Fruit fly (Drosophila melanogaster) whole organism, embryonic: ENCODE results near the gene CG15044.
A peak's percentile ranks its signal among the peaks of the same experiment; 100 is the strongest.

Experiments
- CG10209 ChIP-seq: fragments of 200-800 bp; sonication (Bioruptor generic); optimal IDR thresholded peaks from 3 replicates; lab custom pipeline; 2017; ENCODE audit warnings: missing biosample characterization, mild to moderate bottlenecking, missing genetic modification characterization, missing genetic modification reagents
- CG10267 ChIP-seq: fragments of 200-800 bp; sonication (Bioruptor generic); optimal IDR thresholded peaks from 2 replicates; lab custom pipeline; 2018; ENCODE audit warnings: missing biosample characterization, mild to moderate bottlenecking, missing genetic modification characterization, moderate library complexity
- CG12299 ChIP-seq: fragments of 200-800 bp; sonication (Bioruptor generic); optimal IDR thresholded peaks from 2 replicates; lab custom pipeline; 2018; ENCODE audit warnings: missing biosample characterization, mild to moderate bottlenecking, missing genetic modification characterization
- CG14014 ChIP-seq: fragments of 200-800 bp; sonication (Bioruptor generic); IDR thresholded peaks from 2 replicates; pipeline ENCODE4 v1.3.6; 2022; ENCODE audit warnings: missing biosample characterization, missing genetic modification characterization
- CG14710 ChIP-seq: fragments of 200-800 bp; sonication (Bioruptor generic); optimal IDR thresholded peaks from 3 replicates; lab custom pipeline; 2019; ENCODE audit warnings: missing biosample characterization, mild to moderate bottlenecking, missing genetic modification characterization, moderate library complexity
- CG14965 ChIP-seq: fragments of 200-800 bp; sonication (Bioruptor generic); optimal IDR thresholded peaks from 2 replicates; lab custom pipeline; 2016; ENCODE audit warnings: missing biosample characterization, missing genetic modification characterization, borderline replicate concordance
- CG17802 ChIP-seq: fragments of 200-800 bp; sonication (Bioruptor generic); optimal IDR thresholded peaks from 2 replicates; lab custom pipeline; 2018; ENCODE audit warnings: missing biosample characterization, mild to moderate bottlenecking, missing genetic modification characterization, moderate library complexity
- CG3065 ChIP-seq: fragments of 200-800 bp; sonication (Bioruptor generic); optimal IDR thresholded peaks from 2 replicates; lab custom pipeline; 2016; ENCODE audit warnings: missing biosample characterization, missing genetic modification characterization
- CG31441 ChIP-seq: fragments of 200-800 bp; sonication (Bioruptor generic); IDR thresholded peaks from 2 replicates; pipeline ENCODE4 v1.3.6; 2022; ENCODE audit warnings: missing biosample characterization, missing genetic modification characterization
- CG3407 ChIP-seq: fragments of 200-800 bp; sonication (Bioruptor generic); optimal IDR thresholded peaks from 2 replicates; lab custom pipeline; 2018; ENCODE audit warnings: missing biosample characterization, mild to moderate bottlenecking, missing genetic modification characterization
- CG3995 ChIP-seq: fragments of 200-800 bp; sonication (Bioruptor generic); optimal IDR thresholded peaks from 3 replicates; lab custom pipeline; 2016; ENCODE audit warnings: missing biosample characterization, missing genetic modification characterization
- CG4854 ChIP-seq: fragments of 200-800 bp; sonication (Bioruptor generic); optimal IDR thresholded peaks from 2 replicates; lab custom pipeline; 2016; ENCODE audit warnings: missing biosample characterization, missing genetic modification characterization, inconsistent platforms
- CG5245 ChIP-seq: fragments of 200-800 bp; sonication (Bioruptor generic); optimal IDR thresholded peaks from 3 replicates; lab custom pipeline; 2016; ENCODE audit warnings: missing biosample characterization, missing genetic modification characterization
- CG7271 ChIP-seq: fragments of 200-800 bp; sonication (Bioruptor generic); optimal IDR thresholded peaks from 2 replicates; lab custom pipeline; 2018; ENCODE audit warnings: missing biosample characterization, mild to moderate bottlenecking, missing genetic modification characterization, moderate library complexity
- CG7786 ChIP-seq: fragments of 200-800 bp; sonication (Bioruptor generic); optimal IDR thresholded peaks from 2 replicates; lab custom pipeline; 2016; ENCODE audit warnings: missing biosample characterization, missing genetic modification characterization
- CG7928 ChIP-seq: fragments of 200-800 bp; sonication (Bioruptor generic); optimal IDR thresholded peaks from 2 replicates; lab custom pipeline; 2017; ENCODE audit warnings: missing biosample characterization, mild to moderate bottlenecking, missing genetic modification characterization
- CG8478 ChIP-seq: fragments of >200 bp; optimal IDR thresholded peaks from 2 replicates; lab custom pipeline; 2018
- HLH54F ChIP-seq: fragments of 200-800 bp; sonication (Bioruptor generic); optimal IDR thresholded peaks from 3 replicates; lab custom pipeline; 2016; ENCODE audit warnings: missing biosample characterization, missing genetic modification characterization
- Hr39 ChIP-seq: fragments of >200 bp; optimal IDR thresholded peaks from 2 replicates; lab custom pipeline; 2017
- Jarid2 ChIP-seq: fragments of 200-800 bp; sonication (Bioruptor generic); optimal IDR thresholded peaks from 3 replicates; lab custom pipeline; 2017; ENCODE audit warnings: mild to moderate bottlenecking, missing biosample characterization, missing genetic modification reagents, missing genetic modification characterization
- Lim3 ChIP-seq: fragments of 200-800 bp; sonication (Bioruptor generic); IDR thresholded peaks from 2 replicates; pipeline ENCODE4 v1.3.6; 2022; ENCODE audit warnings: missing biosample characterization, missing genetic modification characterization
- Med ChIP-seq: fragments of 200-800 bp; sonication (Bioruptor generic); peaks from one replicate; lab custom pipeline; 2016; ENCODE audit warnings: missing biosample characterization, missing genetic modification characterization, mild to moderate bottlenecking, inconsistent platforms, moderate library complexity
- Meics ChIP-seq: fragments of 200-800 bp; sonication (Bioruptor generic); optimal IDR thresholded peaks from 2 replicates; lab custom pipeline; 2017; ENCODE audit warnings: missing biosample characterization, mild to moderate bottlenecking, missing genetic modification characterization
- Mrtf ChIP-seq: fragments of 200-800 bp; sonication (Bioruptor generic); IDR thresholded peaks from 3 replicates; pipeline ENCODE4 v1.3.6; 2022; ENCODE audit warnings: missing biosample characterization, missing genetic modification characterization
- NC2β ChIP-seq: fragments of 200-800 bp; sonication (Bioruptor generic); optimal IDR thresholded peaks from 2 replicates; lab custom pipeline; 2016; ENCODE audit warnings: missing biosample characterization, missing genetic modification characterization
- Stat92E ChIP-seq, 3 experiments: fragments of >200 bp in 2 of 3; fragments of 200-800 bp in 1 of 3; sonication (Bioruptor generic) in 1 of 3; optimal IDR thresholded peaks; 2 replicates each; lab custom pipeline; 2017 to 2019; ENCODE audit warnings: missing biosample characterization in 3 of 3, missing genetic modification characterization in 3 of 3, mild to moderate bottlenecking in 1 of 3, moderate library complexity in 1 of 3
- Tbp ChIP-seq: fragments of >200 bp; optimal IDR thresholded peaks from 2 replicates; lab custom pipeline; 2018; ENCODE audit warnings: missing biosample characterization, missing genetic modification characterization
- cg ChIP-seq: fragments of 200-800 bp; sonication (Bioruptor generic); optimal IDR thresholded peaks from 3 replicates; lab custom pipeline; 2019; ENCODE audit warnings: missing biosample characterization, mild to moderate bottlenecking, missing genetic modification characterization, moderate library complexity
- dati ChIP-seq: fragments of 200-800 bp; sonication (Bioruptor generic); IDR thresholded peaks from 2 replicates; pipeline ENCODE4 v1.3.6; 2022; ENCODE audit warnings: missing biosample characterization, missing genetic modification characterization
- emc ChIP-seq: fragments of 200-800 bp; sonication (Bioruptor generic); optimal IDR thresholded peaks from 2 replicates; lab custom pipeline; 2016; ENCODE audit warnings: missing biosample characterization, missing genetic modification characterization
- esg ChIP-seq: fragments of 200-800 bp; sonication (Bioruptor generic); conservative IDR thresholded peaks from 2 replicates; pipeline ENCODE4 v1.3.6; 2022; ENCODE audit warnings: missing biosample characterization, missing genetic modification characterization
- fd96Cb ChIP-seq: fragments of 200-800 bp; sonication (Bioruptor generic); optimal IDR thresholded peaks from 2 replicates; lab custom pipeline; 2018; ENCODE audit warnings: missing biosample characterization, mild to moderate bottlenecking, missing genetic modification characterization, moderate library complexity
- gce ChIP-seq: fragments of 200-800 bp; sonication (Bioruptor generic); IDR thresholded peaks from 3 replicates; pipeline ENCODE4 v1.3.6; 2022; ENCODE audit warnings: missing biosample characterization, missing genetic modification characterization
- gem ChIP-seq: fragments of 200-800 bp; sonication (Bioruptor generic); optimal IDR thresholded peaks from 2 replicates; lab custom pipeline; 2019; ENCODE audit warnings: missing biosample characterization, mild to moderate bottlenecking, missing genetic modification characterization, moderate library complexity
- kah ChIP-seq: fragments of 200-800 bp; sonication (Bioruptor generic); optimal IDR thresholded peaks from 2 replicates; lab custom pipeline; 2018; ENCODE audit warnings: missing biosample characterization, mild to moderate bottlenecking, missing genetic modification characterization
- kay ChIP-seq: fragments of 200-800 bp; sonication (Bioruptor generic); optimal IDR thresholded peaks from 2 replicates; lab custom pipeline; 2016; ENCODE audit warnings: missing biosample characterization, missing genetic modification characterization
- luna ChIP-seq: fragments of 200-800 bp; sonication (Bioruptor generic); optimal IDR thresholded peaks from 2 replicates; lab custom pipeline; 2016; ENCODE audit warnings: missing biosample characterization, missing genetic modification characterization
- pros ChIP-seq: fragments of 200-800 bp; sonication (Bioruptor generic); optimal IDR thresholded peaks from 3 replicates; lab custom pipeline; 2019; ENCODE audit warnings: missing biosample characterization, mild to moderate bottlenecking, missing genetic modification characterization, moderate library complexity
- row ChIP-seq: fragments of 200-800 bp; sonication (Bioruptor generic); IDR thresholded peaks from 3 replicates; pipeline ENCODE4 v1.3.6; 2022; ENCODE audit warnings: missing biosample characterization, missing genetic modification characterization
- salm ChIP-seq: fragments of 200-800 bp; sonication (Bioruptor generic); optimal IDR thresholded peaks from 2 replicates; lab custom pipeline; 2018; ENCODE audit warnings: missing biosample characterization, mild to moderate bottlenecking, missing genetic modification characterization
- sim ChIP-seq: fragments of 200-800 bp; sonication (Bioruptor generic); IDR thresholded peaks from 2 replicates; pipeline ENCODE4 v1.3.6; 2022; ENCODE audit warnings: missing biosample characterization, missing genetic modification characterization
- sima ChIP-seq: fragments of 200-800 bp; sonication (Bioruptor generic); optimal IDR thresholded peaks from 2 replicates; lab custom pipeline; 2016; ENCODE audit warnings: missing biosample characterization, missing genetic modification characterization
- slou ChIP-seq: fragments of 200-800 bp; sonication (Bioruptor generic); optimal IDR thresholded peaks from 3 replicates; lab custom pipeline; 2016; ENCODE audit warnings: missing biosample characterization, missing genetic modification characterization
- stwl ChIP-seq: fragments of 200-800 bp; sonication (Bioruptor generic); optimal IDR thresholded peaks from 3 replicates; lab custom pipeline; 2018; ENCODE audit warnings: missing biosample characterization, mild to moderate bottlenecking, missing genetic modification characterization, moderate library complexity
- tap ChIP-seq: fragments of 200-800 bp; optimal IDR thresholded peaks from 3 replicates; lab custom pipeline; 2019; ENCODE audit warnings: missing biosample characterization, mild to moderate bottlenecking, missing genetic modification characterization, moderate library complexity
- tll ChIP-seq, 2 experiments: fragments of 200-800 bp in 1 of 2; fragments of >200 bp in 1 of 2; sonication (Bioruptor generic) in 1 of 2; optimal IDR thresholded peaks; 2 replicates each; lab custom pipeline; 2017 to 2019; ENCODE audit warnings: missing biosample characterization in 2 of 2, missing genetic modification characterization in 2 of 2, mild to moderate bottlenecking in 1 of 2, moderate library complexity in 1 of 2
- ttk ChIP-seq: fragments of 200-800 bp; sonication (Bioruptor generic); IDR thresholded peaks from 2 replicates; pipeline ENCODE4 v2.1.2; 2022; ENCODE audit warnings: missing biosample characterization, missing genetic modification characterization
- z ChIP-seq: fragments of 200-800 bp; sonication (Bioruptor generic); IDR thresholded peaks from 3 replicates; pipeline ENCODE4 v1.3.6; 2022; ENCODE audit warnings: missing biosample characterization, missing genetic modification characterization
- zen2 ChIP-seq: fragments of 200-800 bp; sonication (Bioruptor generic); IDR thresholded peaks from 3 replicates; pipeline ENCODE4 v1.3.6; 2022; ENCODE audit warnings: missing biosample characterization, missing genetic modification characterization; ENCODE audit not compliant: partially characterized antibody

Gene CG15044

dm6 chrX:18506639-18507528, 15.1 kb upstream of the CG15044 start (continued):
- TF ChIP-seq CG3065 (GFP tag; lab: Kevin White, UChicago) (peak; percentile 2), NC2β (peak; percentile 4), Meics (GFP tag; lab: Kevin White, UChicago) (peak; percentile 82), dati (peak; percentile 69), CG8478 (lab: Kevin White, UChicago) (no peak), kay (peak; percentile 70), sim (GFP tag; lab: Robert Waterston, UW) (peak; percentile 55), CG7928 (no peak), pros (GFP tag; lab: Kevin White, UChicago) (peak; percentile 76), CG3995 (GFP tag; lab: Kevin White, UChicago) (no peak), emc (peak; percentile 19), sima (GFP tag; lab: Kevin White, UChicago) (peak; percentile 56), tap (tag; lab: Kevin White, UChicago) (peak; percentile 59), luna (GFP tag; lab: Kevin White, UChicago) (no peak), Hr39 (lab: Kevin White, UChicago) (no peak), tll (GFP tag; optimal IDR thresholded peaks at IDR 0.05; lab: Kevin White, UChicago) (no peak), ttk (peak; percentile 68), cg (peak; percentile 83), CG10267 (tag; lab: Kevin White, UChicago) (peak; percentile 72), CG14710 (tag; lab: Kevin White, UChicago) (peak; percentile 64), fd96Cb (peak; percentile 72), gce (GFP tag; lab: Robert Waterston, UW) (peak; percentile 82), salm (tag; lab: Kevin White, UChicago) (peak; percentile 41), CG3407 (GFP tag; lab: Kevin White, UChicago) (peak; percentile 26), HLH54F (GFP tag; lab: Kevin White, UChicago) (peak; percentile 79), Tbp (GFP tag; lab: Kevin White, UChicago) (peak; percentile 0), kah (GFP tag; lab: Kevin White, UChicago) (peak; percentile 1), CG31441 (GFP tag; lab: Robert Waterston, UW) (peak; percentile 75), row (peak; percentile 61; the same call in 2 of the 3 replicates), stwl (tag; lab: Kevin White, UChicago) (no peak), Jarid2 (GFP tag; lab: Kevin White, UChicago) (peak; percentile 37), Mrtf (peak; percentile 74), Med (GFP tag; lab: Kevin White, UChicago) (peak; percentile 97), Stat92E (GFP tag; optimal IDR thresholded peaks at IDR 0.05; lab: Kevin White, UChicago) (no peak), z (GFP tag; lab: Robert Waterston, UW) (no peak), CG7786 (GFP tag; lab: Kevin White, UChicago) (peak; percentile 83), CG14014 (GFP tag; lab: Robert Waterston, UW) (peak; percentile 76), zen2 (GFP tag; lab: Robert Waterston, UW) (no peak), Lim3 (GFP tag; lab: Robert Waterston, UW) (no peak), CG17802 (tag; lab: Kevin White, UChicago) (peak; percentile 43), CG12299 (no peak), CG7271 (tag; lab: Kevin White, UChicago) (no peak), slou (GFP tag; lab: Kevin White, UChicago) (peak; percentile 59), CG10209 (GFP tag; lab: Kevin White, UChicago) (peak; percentile 81), esg (GFP tag; lab: Robert Waterston, UW) (peak; percentile 67), CG14965 (GFP tag; lab: Kevin White, UChicago) (peak; percentile 51), gem (tag; lab: Kevin White, UChicago) (peak; percentile 83), CG5245 (GFP tag; lab: Kevin White, UChicago) (peak; percentile 74), CG4854 (peak; percentile 68)
